Fruit fly (Drosophila melanogaster): ENCODE data around the gene CG31122.

DNA sequence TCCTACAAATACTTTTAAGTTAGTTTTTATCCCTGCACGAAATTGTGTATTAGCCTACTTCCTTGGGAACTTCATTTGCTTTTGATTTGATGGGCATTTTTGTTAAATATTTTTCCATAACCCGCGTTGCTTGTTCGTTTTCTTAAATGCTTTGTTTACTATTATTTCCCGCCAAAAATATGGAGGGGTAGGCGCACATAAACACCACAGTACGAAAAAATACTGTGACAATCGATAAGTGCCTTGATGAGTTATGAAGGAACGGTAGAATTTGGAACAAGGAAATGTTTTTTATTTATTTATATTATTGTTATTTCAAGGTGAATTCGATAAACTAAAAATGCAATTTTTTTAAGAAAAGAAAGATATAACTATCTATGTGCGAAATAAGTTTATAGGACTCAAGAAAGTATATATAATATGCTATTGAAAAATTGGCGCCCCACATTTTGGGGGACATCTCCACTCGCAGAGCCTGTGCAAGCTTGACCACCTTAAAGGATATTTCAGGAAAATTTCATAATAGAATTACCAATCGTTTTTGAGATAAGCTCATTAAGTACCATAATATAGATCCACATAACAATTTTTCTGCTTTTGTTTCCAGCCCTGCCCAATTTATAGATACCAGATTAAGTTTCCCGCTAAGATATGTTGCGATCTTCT is 46.6 kb downstream of the CG31122 start, which contains the start of the genes WRNexo and Nup43:
- TF ChIP-seq CG8478 (optimal IDR thresholded peaks at IDR 0.05) = no peak
- TF ChIP-seq CTCF (optimal IDR thresholded peaks at IDR 0.05) = no peak

Data from S2 (cell line).